Worm (Caenorhabditis elegans) whole organism, L4/young adult: ENCODE data around the gene cyp-44A1.

ENCODE experiments used
- W03F9.2 ChIP-seq: fragments of 150-350 bp; optimal IDR thresholded peaks from 2 replicates; lab custom pipeline; 2014; ENCODE audit warnings: missing biosample characterization, missing genetic modification characterization
- dao-5 ChIP-seq: sonication (generic microtip); optimal IDR thresholded peaks from 2 replicates; lab custom pipeline; 2016; ENCODE audit warnings: missing genotype, missing genetic modification characterization, moderate library complexity, missing compliant biosample characterization
- him-1 ChIP-seq: sonication (generic microtip); optimal IDR thresholded peaks from 2 replicates; lab custom pipeline; 2016; ENCODE audit warnings: missing genotype, missing genetic modification reagents, missing genetic modification characterization, missing compliant biosample characterization

DNA sequence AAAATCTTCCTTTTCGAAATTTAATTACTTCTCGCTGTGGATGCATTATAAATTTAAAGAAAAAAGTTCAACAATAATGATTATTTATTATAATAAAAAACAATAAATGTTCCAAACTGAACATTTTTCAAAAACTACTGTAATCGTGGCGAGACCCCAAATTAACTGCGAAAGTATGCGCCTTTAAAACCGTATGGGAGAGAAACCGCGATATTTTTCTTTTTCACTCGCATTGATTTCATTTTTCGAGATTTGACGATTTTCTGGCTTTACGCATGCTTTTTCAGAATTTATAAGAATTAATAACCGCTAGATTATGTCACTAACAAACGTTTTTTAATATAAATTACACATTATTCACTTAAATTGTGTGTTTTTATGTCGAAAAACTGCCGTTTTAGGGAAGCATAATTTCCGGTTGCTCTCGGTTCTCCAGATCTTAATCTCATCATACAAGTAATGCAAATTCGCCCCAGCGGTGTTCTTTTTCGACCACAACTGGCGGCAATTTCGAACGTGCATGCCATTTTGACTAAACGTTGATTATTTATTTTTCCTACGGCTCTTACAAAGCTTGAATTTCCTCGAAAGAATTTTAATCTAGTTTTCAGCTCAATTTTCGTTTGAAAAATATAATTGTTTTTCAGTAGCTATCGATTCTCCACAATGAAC is 2.7 kb upstream of the cyp-44A1 start, which contains the start of gene F12A10.8:
- TF ChIP-seq him-1 (tag; lab: Kevin White, UChicago), result no peak
- TF ChIP-seq W03F9.2 (tag; lab: Kevin White, UChicago), result no peak
- no peak for TF ChIP-seq dao-5 (tag; lab: Kevin White, UChicago)
